Worm (Caenorhabditis elegans) whole organism, L4 larva: ENCODE data around the gene deg-3.

Source experiments
- F10B5.3 ChIP-seq: sonication (generic microtip); optimal IDR thresholded peaks from 2 replicates; lab custom pipeline; 2016; ENCODE audit warnings: mild to moderate bottlenecking, missing genetic modification characterization, missing compliant biosample characterization
- T20F7.1 ChIP-seq: fragments of 200-800 bp; sonication (Bioruptor generic); optimal IDR thresholded peaks from 2 replicates; lab custom pipeline; 2018; ENCODE audit warnings: mild to moderate bottlenecking, missing genetic modification characterization, missing compliant biosample characterization
- Y75B8A.6 ChIP-seq: fragments of 200-800 bp; sonication (Bioruptor generic); IDR thresholded peaks from 2 replicates; pipeline ENCODE4 v1.3.6; 2022; ENCODE audit warnings: missing genetic modification reagents, missing genetic modification characterization, missing compliant biosample characterization
- ZK337.2 ChIP-seq: fragments of 200-800 bp; sonication (Bioruptor generic); IDR thresholded peaks from 2 replicates; pipeline ENCODE4 v1.3.6; 2022; ENCODE audit warnings: missing genetic modification reagents, missing genetic modification characterization, missing compliant biosample characterization
- ZK546.5 ChIP-seq, 2 experiments: sonication (generic microtip); optimal IDR thresholded peaks; 2 replicates each; lab custom pipeline; 2017; ENCODE audit warnings: missing biosample characterization in 2 of 2, missing genetic modification characterization in 2 of 2
- aly-2 ChIP-seq: sonication (generic microtip); optimal IDR thresholded peaks from 2 replicates; lab custom pipeline; 2018; ENCODE audit warnings: missing biosample characterization, missing genetic modification characterization
- ceh-20 ChIP-seq: fragments of 200-800 bp; sonication (Bioruptor generic); IDR thresholded peaks from 2 replicates; pipeline ENCODE4 v1.3.6; 2022; ENCODE audit warnings: missing genetic modification reagents, missing genetic modification characterization, missing compliant biosample characterization
- ceh-44 ChIP-seq: fragments of 200-800 bp; sonication (Bioruptor generic); IDR thresholded peaks from 2 replicates; pipeline ENCODE4 v1.3.6; 2022; ENCODE audit warnings: missing genetic modification reagents, missing genetic modification characterization, missing compliant biosample characterization
- daf-16 ChIP-seq, 3 experiments: sonication (generic microtip); optimal IDR thresholded peaks; 2 replicates each; lab custom pipeline; 2016 to 2017; ENCODE audit warnings: missing genetic modification characterization in 3 of 3, missing genetic modification reagents in 3 of 3, mild to moderate bottlenecking in 2 of 3, missing compliant biosample characterization in 2 of 3, missing biosample characterization in 1 of 3, moderate library complexity in 1 of 3
- daf-8 ChIP-seq: fragments of 200-800 bp; sonication (Bioruptor generic); IDR thresholded peaks from 2 replicates; pipeline ENCODE4 v1.3.6; 2022; ENCODE audit warnings: missing genetic modification characterization, missing compliant biosample characterization
- dmd-9 ChIP-seq: fragments of 200-800 bp; sonication (Bioruptor generic); IDR thresholded peaks from 2 replicates; pipeline ENCODE4 v1.3.6; 2022; ENCODE audit warnings: missing genetic modification reagents, missing genetic modification characterization, missing compliant biosample characterization
- duxl-1 ChIP-seq: sonication (generic microtip); optimal IDR thresholded peaks from 2 replicates; lab custom pipeline; 2016; ENCODE audit warnings: mild to moderate bottlenecking, missing genetic modification characterization, moderate library complexity, missing compliant biosample characterization; ENCODE audit not compliant: poor library complexity
- fkh-10 ChIP-seq: fragments of 150-350 bp; optimal IDR thresholded peaks from 2 replicates; lab custom pipeline; 2014; ENCODE audit warnings: missing biosample characterization, missing genetic modification reagents, missing genetic modification characterization
- fos-1 ChIP-seq: fragments of 150-350 bp; optimal IDR thresholded peaks from 2 replicates; lab custom pipeline; 2014; ENCODE audit warnings: missing biosample characterization, missing genetic modification characterization
- gei-8 ChIP-seq: fragments of 200-800 bp; sonication (Bioruptor generic); optimal IDR thresholded peaks from 2 replicates; lab custom pipeline; 2018; ENCODE audit warnings: mild to moderate bottlenecking, missing genetic modification characterization, missing compliant biosample characterization
- jun-1 ChIP-seq: fragments of 150-350 bp; optimal IDR thresholded peaks from 2 replicates; lab custom pipeline; 2014; ENCODE audit warnings: missing biosample characterization, missing genetic modification reagents, missing genetic modification characterization
- lin-39 ChIP-seq: fragments of 150-350 bp; optimal IDR thresholded peaks from 2 replicates; lab custom pipeline; 2014; ENCODE audit warnings: missing biosample characterization, missing genetic modification reagents, missing genetic modification characterization
- madf-5 ChIP-seq, 2 experiments: fragments of 200-800 bp; sonication (Bioruptor generic); IDR thresholded peaks; 2 replicates each; pipeline ENCODE4 v1.3.6; 2022; ENCODE audit warnings: missing compliant biosample characterization in 2 of 2, missing genetic modification characterization in 2 of 2
- mdt-29 ChIP-seq: fragments of 200-800 bp; sonication (Bioruptor generic); IDR thresholded peaks from 2 replicates; pipeline ENCODE4 v1.3.6; 2022; ENCODE audit warnings: missing genetic modification reagents, missing genetic modification characterization, missing compliant biosample characterization
- mes-2 ChIP-seq: sonication (generic microtip); optimal IDR thresholded peaks from 2 replicates; lab custom pipeline; 2016; ENCODE audit warnings: missing genotype, mild to moderate bottlenecking, missing genetic modification characterization, missing compliant biosample characterization; ENCODE audit not compliant: poor library complexity, severe bottlenecking
- nhr-10 ChIP-seq: fragments of 150-350 bp; optimal IDR thresholded peaks from 2 replicates; lab custom pipeline; 2014; ENCODE audit warnings: missing biosample characterization, missing genetic modification characterization
- nhr-48 ChIP-seq: sonication (generic microtip); optimal IDR thresholded peaks from 2 replicates; lab custom pipeline; 2016; ENCODE audit warnings: mild to moderate bottlenecking, missing genetic modification characterization, missing compliant biosample characterization
- nhr-76 ChIP-seq: fragments of 150-350 bp; optimal IDR thresholded peaks from 2 replicates; lab custom pipeline; 2014; ENCODE audit warnings: missing biosample characterization, missing genetic modification characterization
- rbr-2 ChIP-seq: sonication (generic microtip); optimal IDR thresholded peaks from 2 replicates; lab custom pipeline; 2016; ENCODE audit warnings: missing genotype, missing genetic modification characterization, missing compliant biosample characterization
- saeg-2 ChIP-seq: fragments of 200-800 bp; sonication (Bioruptor generic); IDR thresholded peaks from 2 replicates; pipeline ENCODE4 v1.3.6; 2022; ENCODE audit warnings: missing genetic modification reagents, missing genetic modification characterization, missing compliant biosample characterization
- skn-1 ChIP-seq: fragments of 150-350 bp; optimal IDR thresholded peaks from 2 replicates; lab custom pipeline; 2014; ENCODE audit warnings: missing biosample characterization, missing genetic modification characterization
- snpc-4 ChIP-seq: fragments of 150-350 bp; optimal IDR thresholded peaks from 2 replicates; lab custom pipeline; 2014; ENCODE audit warnings: missing biosample characterization, missing genetic modification characterization
- spr-1 ChIP-seq: sonication (generic microtip); optimal IDR thresholded peaks from 2 replicates; lab custom pipeline; 2016; ENCODE audit warnings: mild to moderate bottlenecking, missing genetic modification characterization, missing compliant biosample characterization
- spr-3 ChIP-seq: fragments of 200-800 bp; sonication (Bioruptor generic); optimal IDR thresholded peaks from 2 replicates; lab custom pipeline; 2018; ENCODE audit warnings: mild to moderate bottlenecking, missing genetic modification characterization, missing compliant biosample characterization
- unc-130 ChIP-seq: sonication (generic microtip); optimal IDR thresholded peaks from 2 replicates; lab custom pipeline; 2016; ENCODE audit warnings: missing genetic modification reagents, missing genetic modification characterization, missing compliant biosample characterization
- unc-62 ChIP-seq, 3 experiments: fragments of 150-350 bp in 1 of 3; sonication (generic microtip); optimal IDR thresholded peaks in 2 of 3; peaks in 1 of 3; 1 replicate in 1 of 3; 2 replicates in 2 of 3; lab custom pipeline; 2014 to 2017; ENCODE audit warnings: missing biosample characterization in 3 of 3, missing genetic modification characterization in 3 of 3, missing genetic modification reagents in 3 of 3, missing genotype in 1 of 3
- vab-7 ChIP-seq: fragments of 200-800 bp; sonication (Bioruptor generic); IDR thresholded peaks from 2 replicates; pipeline ENCODE4 v1.3.6; 2022; ENCODE audit warnings: missing genetic modification reagents, missing genetic modification characterization, missing compliant biosample characterization
- zag-1 ChIP-seq: fragments of 150-350 bp; optimal IDR thresholded peaks from 2 replicates; lab custom pipeline; 2014; ENCODE audit warnings: missing biosample characterization, missing genetic modification characterization
- zfp-3 ChIP-seq: fragments of 200-800 bp; sonication (Bioruptor generic); conservative IDR thresholded peaks from 2 replicates; pipeline ENCODE4 v1.3.6; 2022; ENCODE audit warnings: missing genetic modification reagents, missing genetic modification characterization, missing compliant biosample characterization

Gene deg-3

DNA sequence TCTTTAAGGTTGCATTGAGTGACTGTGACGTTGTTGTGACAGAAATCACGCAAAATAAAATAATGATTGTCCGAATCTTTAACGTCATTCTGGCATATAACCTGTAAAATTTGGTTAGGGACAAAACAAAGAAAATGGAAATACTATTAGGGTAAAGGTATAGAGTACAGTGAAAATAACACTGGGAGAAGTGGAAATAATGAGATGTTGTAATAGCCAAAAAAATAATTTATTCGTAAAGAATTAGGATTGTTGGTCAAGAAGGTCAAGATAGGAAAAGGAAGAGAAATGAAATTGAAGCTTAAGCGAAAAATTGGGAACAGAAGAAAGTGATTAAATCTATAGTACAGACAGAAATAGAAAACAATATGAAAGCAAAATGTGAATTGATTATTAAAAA lies at the start of gene deg-3:
Gene deg-3, minus strand, starts transcription at position 101 of the 400 bp plus-strand sequence.
- TF ChIP-seq nhr-76 (tag; lab: Kevin White, UChicago) (no peak), madf-5 (GFP tag; IDR thresholded peaks at IDR 0.05; lab: Robert Waterston, UW) (no peak), gei-8 (GFP tag; lab: Kevin White, UChicago) (no peak), zfp-3 (GFP tag; lab: Robert Waterston, UW) (no peak), lin-39 (tag; lab: Kevin White, UChicago) (no peak), spr-1 (tag; lab: Kevin White, UChicago) (no peak), skn-1 (no peak), ZK337.2 (GFP tag; lab: Robert Waterston, UW) (no peak), ceh-20 (GFP tag; lab: Robert Waterston, UW) (no peak), rbr-2 (tag; lab: Kevin White, UChicago) (no peak), unc-130 (GFP tag; lab: Kevin White, UChicago) (no peak)

DNA sequence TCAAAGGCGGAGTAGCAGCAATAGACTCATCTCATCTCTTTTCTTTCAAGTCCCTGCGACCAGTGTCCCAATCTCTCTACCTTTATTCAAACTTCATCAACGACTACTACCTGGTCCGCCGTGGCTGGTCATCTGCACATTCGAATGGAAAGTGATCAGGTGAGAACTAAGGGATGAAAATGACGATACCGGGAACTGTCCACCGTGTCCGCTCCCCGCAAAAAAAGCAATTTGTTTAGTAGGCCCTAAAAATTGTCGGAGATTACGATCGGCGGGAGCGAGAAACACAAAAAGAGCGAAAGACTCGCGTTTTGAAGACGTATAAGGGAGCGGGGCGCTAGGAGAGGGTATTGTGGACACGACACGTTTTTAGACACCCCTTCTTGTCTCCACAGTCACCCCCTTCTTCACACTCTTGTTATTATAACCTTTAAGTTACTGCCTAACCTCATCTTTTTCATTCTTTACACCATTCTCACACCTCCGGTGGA lies 48.0 kb upstream of the deg-3 start, which contains the start of gene zipt-16:
Gene zipt-16, plus strand, starts transcription at position 51 of the 491 bp plus-strand sequence.
- no peak for TF ChIP-seq dmd-9 (GFP tag; lab: Robert Waterston, UW)
- TF ChIP-seq T20F7.1 (GFP tag; lab: Kevin White, UChicago), result no peak
- no peak for TF ChIP-seq spr-3 (GFP tag; lab: Kevin White, UChicago)
- no peak for TF ChIP-seq daf-16 (GFP tag; optimal IDR thresholded peaks at IDR 0.05; lab: Kevin White, UChicago)
- no peak for TF ChIP-seq daf-16 (tag; optimal IDR thresholded peaks at IDR 0.05; lab: Kevin White, UChicago)

DNA sequence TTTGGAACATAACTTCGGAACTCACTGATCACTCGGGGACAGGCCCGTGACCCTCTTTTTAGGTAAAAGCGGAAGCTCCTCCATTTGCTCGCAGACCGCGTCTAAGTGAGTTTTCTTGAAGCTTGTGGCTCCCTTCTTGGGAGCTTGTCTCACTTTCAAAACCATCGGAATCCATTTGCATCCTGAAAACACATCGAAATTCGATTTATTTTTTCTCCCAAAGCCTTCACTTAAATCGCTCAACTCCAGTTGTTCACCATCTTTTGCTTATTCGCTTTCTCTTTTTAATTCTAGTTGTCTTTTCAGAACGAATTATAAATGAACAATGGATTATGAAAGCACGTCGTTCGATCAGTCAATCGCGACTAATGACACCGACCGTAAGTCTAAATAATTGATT lies 44.3 kb upstream of the deg-3 start, which contains the start of gene T11F9.1:
Gene T11F9.1, plus strand, starts transcription at position 301 of the 400 bp plus-strand sequence.
- no peak for TF ChIP-seq Y75B8A.6 (GFP tag; lab: Robert Waterston, UW)
- TF ChIP-seq jun-1 (tag; lab: Kevin White, UChicago), result no peak
- no peak for TF ChIP-seq fos-1
- TF ChIP-seq daf-8 (GFP tag; lab: Robert Waterston, UW), result no peak
- no peak for TF ChIP-seq ZK337.2 (GFP tag; lab: Robert Waterston, UW)
- no peak for TF ChIP-seq gei-8 (GFP tag; lab: Kevin White, UChicago)
- no peak for TF ChIP-seq mes-2 (tag; lab: Kevin White, UChicago)
- no peak for TF ChIP-seq ceh-44 (GFP tag; lab: Robert Waterston, UW)
- TF ChIP-seq nhr-10 (tag; lab: Kevin White, UChicago), result no peak
- no peak for TF ChIP-seq rbr-2 (tag; lab: Kevin White, UChicago)
- no peak for TF ChIP-seq duxl-1 (tag; lab: Kevin White, UChicago)
- TF ChIP-seq mdt-29 (GFP tag; lab: Robert Waterston, UW), result no peak
- TF ChIP-seq aly-2 (tag; lab: Kevin White, UChicago), result no peak
- TF ChIP-seq T20F7.1 (GFP tag; lab: Kevin White, UChicago), result no peak
- TF ChIP-seq ZK546.5 (tag; optimal IDR thresholded peaks at IDR 0.05; lab: Kevin White, UChicago), result no peak
- TF ChIP-seq nhr-48 (tag; lab: Kevin White, UChicago), result no peak
- TF ChIP-seq, all 104 proteins: peak for 0

DNA sequence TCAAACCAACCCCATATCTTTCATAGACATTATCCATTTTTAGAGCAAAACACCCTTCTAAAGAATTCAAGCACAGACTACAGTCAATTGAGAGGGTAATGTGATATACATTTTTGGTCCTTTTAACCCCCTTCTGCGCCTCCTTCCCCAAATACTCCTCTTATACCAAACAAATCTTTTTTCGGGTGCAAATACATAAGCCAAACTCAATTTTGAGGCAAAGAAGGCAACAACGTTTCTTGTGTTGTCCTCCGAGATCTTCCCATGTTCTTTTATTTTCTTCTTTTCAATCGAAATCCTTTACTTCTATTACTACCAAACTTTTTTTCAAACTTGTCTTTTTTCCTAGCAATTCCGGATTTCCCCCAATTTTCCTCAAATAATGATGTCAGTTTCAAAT lies 40.0 kb upstream of the deg-3 start:
- TF ChIP-seq zag-1 (tag; lab: Kevin White, UChicago) (no peak), vab-7 (no peak), snpc-4 (tag; lab: Kevin White, UChicago) (no peak), unc-62 (GFP tag; optimal IDR thresholded peaks at IDR 0.05 in 1 of 2; lab: Kevin White, UChicago) (no peak), unc-62 (tag; optimal IDR thresholded peaks at IDR 0.05; lab: Kevin White, UChicago) (no peak), fkh-10 (GFP tag; lab: Kevin White, UChicago) (no peak), ceh-20 (GFP tag; lab: Robert Waterston, UW) (no peak), F10B5.3 (tag; lab: Kevin White, UChicago) (no peak), saeg-2 (GFP tag; lab: Robert Waterston, UW) (no peak)
- TF ChIP-seq, all 104 proteins: peak for 0
